Worm (Caenorhabditis elegans): Measurements from ENCODE around the gene srt-35.

srt-35 gene

ce11 chrV:4264516-4264915 is at the start of gene srt-35:
srt-35 (minus strand) TSS chrV:4264616.
- no peak for TF ChIP-seq nhr-25 (tag; optimal IDR thresholded peaks at IDR 0.05)
- no peak for TF ChIP-seq unc-39 (tag; optimal IDR thresholded peaks at IDR 0.05)
- no peak for TF ChIP-seq jun-1 (tag; optimal IDR thresholded peaks at IDR 0.05)
- TF ChIP-seq lin-15B (tag; optimal IDR thresholded peaks at IDR 0.05) = no peak
- TF ChIP-seq hmg-11 (tag; optimal IDR thresholded peaks at IDR 0.05) = no peak

- TF ChIP-seq elt-3 (tag; optimal IDR thresholded peaks at IDR 0.05) (no peak), R02D3.7 (tag; optimal IDR thresholded peaks at IDR 0.05) (no peak), nhr-11 (tag; optimal IDR thresholded peaks at IDR 0.05) (no peak), nhr-76 (tag; optimal IDR thresholded peaks at IDR 0.05) (no peak), elt-2 (tag; optimal IDR thresholded peaks at IDR 0.05) (no peak), nhr-43 (tag; optimal IDR thresholded peaks at IDR 0.05; ENCODE audit: poor library complexity, severe bottlenecking) (no peak), hmg-11 (tag; optimal IDR thresholded peaks at IDR 0.05) (no peak), nfya-1 (tag; optimal IDR thresholded peaks at IDR 0.05; ENCODE audit: insufficient read depth) (no peak), unc-39 (tag; optimal IDR thresholded peaks at IDR 0.05) (no peak), ceh-82 (tag; optimal IDR thresholded peaks at IDR 0.05) (no peak), skn-1 (tag; optimal IDR thresholded peaks at IDR 0.05) (no peak), unc-62 (GFP tag; optimal IDR thresholded peaks at IDR 0.05) (no peak), snpc-4 (tag; optimal IDR thresholded peaks at IDR 0.05) (no peak), mdl-1 (tag; optimal IDR thresholded peaks at IDR 0.05) (no peak), lin-39 (tag; optimal IDR thresholded peaks at IDR 0.05) (no peak), ama-1 (optimal IDR thresholded peaks at IDR 0.05) (no peak), fkh-2 (tag; optimal IDR thresholded peaks at IDR 0.05) (no peak), nhr-77 (tag; optimal IDR thresholded peaks at IDR 0.05) (no peak), aly-2 (tag; optimal IDR thresholded peaks at IDR 0.05) (no peak), tbx-2 (tag; optimal IDR thresholded peaks at IDR 0.05) (no peak)
Measured at ce11 chrV:4304240-4304639, 39.8 kb upstream of the srt-35 start.

- TF ChIP-seq R02D3.7 (tag; optimal IDR thresholded peaks at IDR 0.05) = no peak
- TF ChIP-seq elt-2 (tag; optimal IDR thresholded peaks at IDR 0.05) = no peak
- TF ChIP-seq pha-4 (tag; optimal IDR thresholded peaks at IDR 0.05) = no peak
- TF ChIP-seq nhr-67 (tag; optimal IDR thresholded peaks at IDR 0.05) = no peak
- TF ChIP-seq hmg-11 (tag; optimal IDR thresholded peaks at IDR 0.05) = no peak
- no peak for TF ChIP-seq mdl-1 (tag; optimal IDR thresholded peaks at IDR 0.05)
- TF ChIP-seq nhr-23 (tag; optimal IDR thresholded peaks at IDR 0.05) = no peak
- TF ChIP-seq nhr-28 (tag; optimal IDR thresholded peaks at IDR 0.05) = no peak
- TF ChIP-seq unc-39 (tag; optimal IDR thresholded peaks at IDR 0.05) = no peak
- no peak for TF ChIP-seq tbx-2 (tag; optimal IDR thresholded peaks at IDR 0.05)
- no peak for TF ChIP-seq elt-1 (tag; optimal IDR thresholded peaks at IDR 0.05)
- no peak for TF ChIP-seq snpc-4 (tag; optimal IDR thresholded peaks at IDR 0.05)
- no peak for TF ChIP-seq nhr-12 (tag; optimal IDR thresholded peaks at IDR 0.05)
- TF ChIP-seq aly-2 (tag; optimal IDR thresholded peaks at IDR 0.05) = no peak
- TF ChIP-seq lin-39 (tag; optimal IDR thresholded peaks at IDR 0.05) = no peak
- TF ChIP-seq ztf-11 (tag; optimal IDR thresholded peaks at IDR 0.05) = no peak
- no peak for TF ChIP-seq pqm-1 (tag; optimal IDR thresholded peaks at IDR 0.05)
- no peak for TF ChIP-seq ceh-28 (tag; optimal IDR thresholded peaks at IDR 0.05)
- no peak for TF ChIP-seq nhr-237 (tag; optimal IDR thresholded peaks at IDR 0.05)
- TF ChIP-seq mml-1 (tag; optimal IDR thresholded peaks at IDR 0.05) = no peak
Measured at ce11 chrV:4303793-4304192, 39.4 kb upstream of the srt-35 start.

ce11 chrV:4302842-4303241 is 38.4 kb upstream of the srt-35 start:
- TF ChIP-seq hmg-11 (tag; optimal IDR thresholded peaks at IDR 0.05) (no peak), daf-12 (tag; optimal IDR thresholded peaks at IDR 0.05) (no peak), ceh-82 (tag; optimal IDR thresholded peaks at IDR 0.05) (no peak), nhr-12 (tag; optimal IDR thresholded peaks at IDR 0.05) (no peak), jun-1 (tag; optimal IDR thresholded peaks at IDR 0.05) (no peak), unc-39 (tag; optimal IDR thresholded peaks at IDR 0.05) (no peak), nhr-23 (tag; optimal IDR thresholded peaks at IDR 0.05) (no peak), lin-15B (tag; optimal IDR thresholded peaks at IDR 0.05) (no peak), fkh-10 (GFP tag; optimal IDR thresholded peaks at IDR 0.05) (no peak), ama-1 (optimal IDR thresholded peaks at IDR 0.05) (no peak), nhr-76 (tag; optimal IDR thresholded peaks at IDR 0.05) (no peak)

- no peak for TF ChIP-seq aly-2 (tag; optimal IDR thresholded peaks at IDR 0.05)
- no peak for TF ChIP-seq nhr-237 (tag; optimal IDR thresholded peaks at IDR 0.05)
- no peak for TF ChIP-seq daf-12 (tag; optimal IDR thresholded peaks at IDR 0.05)
- TF ChIP-seq ZK546.5 (tag; optimal IDR thresholded peaks at IDR 0.05) = no peak
- TF ChIP-seq nhr-25 (tag; optimal IDR thresholded peaks at IDR 0.05) = no peak
- TF ChIP-seq eor-1 (tag; optimal IDR thresholded peaks at IDR 0.05) = no peak
- no peak for TF ChIP-seq R02D3.7 (tag; optimal IDR thresholded peaks at IDR 0.05)
- no peak for TF ChIP-seq ceh-28 (tag; optimal IDR thresholded peaks at IDR 0.05)
- no peak for TF ChIP-seq ceh-16 (tag; optimal IDR thresholded peaks at IDR 0.05)
- TF ChIP-seq nfya-1 (tag; optimal IDR thresholded peaks at IDR 0.05; ENCODE audit: insufficient read depth) = no peak
- no peak for TF ChIP-seq fos-1 (tag; optimal IDR thresholded peaks at IDR 0.05)
- no peak for TF ChIP-seq nhr-23 (tag; optimal IDR thresholded peaks at IDR 0.05)
- no peak for TF ChIP-seq ceh-82 (tag; optimal IDR thresholded peaks at IDR 0.05)
- no peak for TF ChIP-seq nhr-12 (tag; optimal IDR thresholded peaks at IDR 0.05)
- TF ChIP-seq fkh-10 (GFP tag; optimal IDR thresholded peaks at IDR 0.05) = no peak
- no peak for TF ChIP-seq sea-2 (GFP tag; optimal IDR thresholded peaks at IDR 0.05)
Measured at ce11 chrV:4299741-4300140, 35.3 kb upstream of the srt-35 start, which contains the start of gene ZC132.3. ZC132.3 (minus strand) TSS chrV:4299841.

All from whole organism, L3 larva.